Fruit fly (Drosophila melanogaster) whole organism, embryonic: ENCODE measurements around the gene Csk.

Experiments used
- ATbp ChIP-seq: fragments of 200-800 bp; sonication (Bioruptor generic); optimal IDR thresholded peaks from 2 replicates; lab custom pipeline; 2017; ENCODE audit warnings: missing biosample characterization, mild to moderate bottlenecking, missing genetic modification characterization, missing genetic modification reagents
- Ada2b ChIP-seq: fragments of 200-800 bp; sonication (Bioruptor generic); IDR thresholded peaks from 2 replicates; pipeline ENCODE4 v1.3.6; 2022; ENCODE audit warnings: missing biosample characterization, missing genetic modification characterization
- Adf1 ChIP-seq: fragments of 200-800 bp; sonication (Bioruptor generic); IDR thresholded peaks from 2 replicates; pipeline ENCODE4 v1.3.6; 2022; ENCODE audit warnings: missing biosample characterization, missing genetic modification characterization
- Aef1 ChIP-seq: fragments of 200-800 bp; sonication (Bioruptor generic); IDR thresholded peaks from 3 replicates; pipeline ENCODE4 v1.3.6; 2022; ENCODE audit warnings: missing biosample characterization, missing genetic modification characterization
- CG11398 ChIP-seq: fragments of 200-800 bp; sonication (Bioruptor generic); optimal IDR thresholded peaks from 2 replicates; lab custom pipeline; 2016; ENCODE audit warnings: missing biosample characterization, missing genetic modification characterization
- CG11560 ChIP-seq: fragments of 200-800 bp; sonication (Bioruptor generic); IDR thresholded peaks from 3 replicates; pipeline ENCODE4 v1.3.6; 2022; ENCODE audit warnings: missing biosample characterization, missing genetic modification characterization
- CG12769 ChIP-seq: fragments of 200-800 bp; sonication (Bioruptor generic); optimal IDR thresholded peaks from 2 replicates; lab custom pipeline; 2019; ENCODE audit warnings: missing biosample characterization, mild to moderate bottlenecking, missing genetic modification characterization, moderate library complexity
- CG15479 ChIP-seq: fragments of 200-800 bp; sonication (Bioruptor generic); optimal IDR thresholded peaks from 3 replicates; lab custom pipeline; 2019; ENCODE audit warnings: missing biosample characterization, mild to moderate bottlenecking, missing genetic modification characterization, moderate library complexity
- CG1603 ChIP-seq: fragments of 200-800 bp; sonication (Bioruptor generic); optimal IDR thresholded peaks from 2 replicates; lab custom pipeline; 2019; ENCODE audit warnings: missing biosample characterization, mild to moderate bottlenecking, missing genetic modification characterization, moderate library complexity
- CG17359 ChIP-seq: fragments of 200-800 bp; sonication (Bioruptor generic); optimal IDR thresholded peaks from 3 replicates; lab custom pipeline; 2018; ENCODE audit warnings: missing biosample characterization, mild to moderate bottlenecking, missing genetic modification characterization, moderate library complexity
- CG1832 ChIP-seq: fragments of 200-800 bp; sonication (Bioruptor generic); optimal IDR thresholded peaks from 2 replicates; lab custom pipeline; 2017; ENCODE audit warnings: missing biosample characterization, mild to moderate bottlenecking, missing genetic modification characterization, inconsistent platforms
- CG18476 ChIP-seq: fragments of 200-800 bp; sonication (Bioruptor generic); optimal IDR thresholded peaks from 2 replicates; lab custom pipeline; 2016; ENCODE audit warnings: missing biosample characterization, mild to moderate bottlenecking, missing genetic modification characterization
- CG18619 ChIP-seq: fragments of 200-800 bp; sonication (Bioruptor generic); optimal IDR thresholded peaks from 3 replicates; lab custom pipeline; 2017; ENCODE audit warnings: missing biosample characterization, mild to moderate bottlenecking, missing genetic modification characterization
- CG30020 ChIP-seq: fragments of 200-800 bp; optimal IDR thresholded peaks from 2 replicates; lab custom pipeline; 2019; ENCODE audit warnings: missing biosample characterization, mild to moderate bottlenecking, missing genetic modification characterization, moderate library complexity
- CG3163 ChIP-seq: fragments of 200-800 bp; sonication (Bioruptor generic); optimal IDR thresholded peaks from 3 replicates; lab custom pipeline; 2016; ENCODE audit warnings: missing biosample characterization, missing genetic modification characterization
- CG32532 ChIP-seq: fragments of 200-800 bp; sonication (Bioruptor generic); IDR thresholded peaks from 2 replicates; pipeline ENCODE4 v1.3.6; 2022; ENCODE audit warnings: missing biosample characterization, missing genetic modification characterization
- CG42726 ChIP-seq: fragments of 200-800 bp; sonication (Bioruptor generic); IDR thresholded peaks from 2 replicates; pipeline ENCODE4 v1.3.6; 2022; ENCODE audit warnings: missing biosample characterization, missing genetic modification characterization; ENCODE audit not compliant: partially characterized antibody
- CG6272 ChIP-seq: fragments of 200-800 bp; sonication (Bioruptor generic); IDR thresholded peaks from 2 replicates; pipeline ENCODE4 v1.3.6; 2022; ENCODE audit warnings: missing biosample characterization, missing genetic modification characterization
- CG6765 ChIP-seq: fragments of 200-800 bp; sonication (Bioruptor generic); optimal IDR thresholded peaks from 3 replicates; lab custom pipeline; 2017; ENCODE audit warnings: missing biosample characterization, mild to moderate bottlenecking, missing genetic modification characterization
- CG6791 ChIP-seq: fragments of 200-800 bp; sonication (Bioruptor generic); IDR thresholded peaks from 3 replicates; pipeline ENCODE4 v1.3.6; 2022; ENCODE audit warnings: missing biosample characterization, missing genetic modification characterization; ENCODE audit not compliant: partially characterized antibody
- CG7357 ChIP-seq: fragments of 200-800 bp; sonication (Bioruptor generic); IDR thresholded peaks from 3 replicates; pipeline ENCODE4 v1.3.6; 2022; ENCODE audit warnings: missing biosample characterization, missing genetic modification characterization
- CG7839 ChIP-seq: fragments of 200-800 bp; sonication (Bioruptor generic); optimal IDR thresholded peaks from 3 replicates; lab custom pipeline; 2018; ENCODE audit warnings: missing biosample characterization, mild to moderate bottlenecking, missing genetic modification characterization, moderate library complexity
- CG9932 ChIP-seq: fragments of 200-800 bp; sonication (Bioruptor generic); IDR thresholded peaks from 2 replicates; pipeline ENCODE4 v1.3.6; 2022; ENCODE audit warnings: missing biosample characterization, missing genetic modification characterization
- CHES-1-like ChIP-seq: fragments of 200-800 bp; sonication (Bioruptor generic); optimal IDR thresholded peaks from 2 replicates; lab custom pipeline; 2016; ENCODE audit warnings: missing biosample characterization, missing genetic modification characterization
- CkIIα-i1 ChIP-seq: fragments of 200-800 bp; sonication (Bioruptor generic); IDR thresholded peaks from 2 replicates; pipeline ENCODE4 v1.3.6; 2022; ENCODE audit warnings: missing biosample characterization, missing genetic modification characterization
- Ets97D ChIP-seq: fragments of 200-800 bp; sonication (Bioruptor generic); optimal IDR thresholded peaks from 3 replicates; lab custom pipeline; 2016; ENCODE audit warnings: missing biosample characterization, missing genetic modification characterization
- Fer2 ChIP-seq: fragments of 200-800 bp; sonication (Bioruptor generic); optimal IDR thresholded peaks from 2 replicates; lab custom pipeline; 2018; ENCODE audit warnings: missing biosample characterization, mild to moderate bottlenecking, missing genetic modification characterization, moderate library complexity
- HHEX ChIP-seq: fragments of 200-800 bp; sonication (Bioruptor generic); optimal IDR thresholded peaks from 3 replicates; lab custom pipeline; 2017; ENCODE audit warnings: missing biosample characterization, mild to moderate bottlenecking, missing genetic modification characterization, missing genetic modification reagents
- HmgD ChIP-seq: fragments of 200-800 bp; sonication (Bioruptor generic); optimal IDR thresholded peaks from 3 replicates; lab custom pipeline; 2016; ENCODE audit warnings: missing biosample characterization, missing genetic modification characterization
- Hr51 ChIP-seq, 2 experiments: fragments of 200-800 bp; sonication (Bioruptor generic); optimal IDR thresholded peaks; 2 replicates in 1 of 2; 3 replicates in 1 of 2; lab custom pipeline; 2016 to 2018; ENCODE audit warnings: missing biosample characterization in 2 of 2, missing genetic modification characterization in 2 of 2, mild to moderate bottlenecking in 1 of 2, moderate library complexity in 1 of 2
- Ptx1 ChIP-seq: fragments of 200-800 bp; sonication (Bioruptor generic); IDR thresholded peaks from 2 replicates; pipeline ENCODE4 v1.3.6; 2022; ENCODE audit warnings: missing biosample characterization, missing genetic modification characterization
- Sox100B ChIP-seq: fragments of 200-800 bp; sonication (Bioruptor generic); optimal IDR thresholded peaks from 3 replicates; lab custom pipeline; 2018; ENCODE audit warnings: missing biosample characterization, mild to moderate bottlenecking, missing genetic modification characterization
- Sox102F ChIP-seq: fragments of 200-800 bp; sonication (Bioruptor generic); optimal IDR thresholded peaks from 2 replicates; lab custom pipeline; 2018; ENCODE audit warnings: missing biosample characterization, mild to moderate bottlenecking, missing genetic modification characterization, moderate library complexity
- Sry-δ ChIP-seq: fragments of 200-800 bp; sonication (Bioruptor generic); optimal IDR thresholded peaks from 2 replicates; lab custom pipeline; 2016; ENCODE audit warnings: missing biosample characterization, missing genetic modification characterization
- ap ChIP-seq: fragments of 200-800 bp; sonication (Bioruptor generic); IDR thresholded peaks from 2 replicates; pipeline ENCODE4 v1.3.6; 2022; ENCODE audit warnings: missing biosample characterization, missing genetic modification characterization
- az2 ChIP-seq: fragments of 200-800 bp; sonication (Bioruptor generic); optimal IDR thresholded peaks from 3 replicates; lab custom pipeline; 2016; ENCODE audit warnings: missing biosample characterization, missing genetic modification characterization
- bigmax ChIP-seq: fragments of 200-800 bp; sonication (Bioruptor generic); optimal IDR thresholded peaks from 2 replicates; lab custom pipeline; 2018; ENCODE audit warnings: missing biosample characterization, mild to moderate bottlenecking, missing genetic modification characterization
- br ChIP-seq: fragments of >200 bp; optimal IDR thresholded peaks from 2 replicates; lab custom pipeline; 2017
- gce ChIP-seq: fragments of 200-800 bp; sonication (Bioruptor generic); IDR thresholded peaks from 3 replicates; pipeline ENCODE4 v1.3.6; 2022; ENCODE audit warnings: missing biosample characterization, missing genetic modification characterization
- hb ChIP-seq: fragments of 200-800 bp; sonication (Bioruptor generic); IDR thresholded peaks from 3 replicates; pipeline ENCODE4 v1.3.6; 2022; ENCODE audit warnings: missing biosample characterization, missing genetic modification characterization; ENCODE audit not compliant: partially characterized antibody
- ind ChIP-seq: fragments of 200-800 bp; sonication (Bioruptor generic); optimal IDR thresholded peaks from 3 replicates; lab custom pipeline; 2016; ENCODE audit warnings: missing biosample characterization, missing genetic modification characterization
- klu ChIP-seq: fragments of 200-800 bp; sonication (Bioruptor generic); IDR thresholded peaks from 2 replicates; pipeline ENCODE4 v1.3.6; 2022; ENCODE audit warnings: missing biosample characterization, missing genetic modification characterization
- lov ChIP-seq, 2 experiments: fragments of 200-800 bp in 1 of 2; fragments of >200 bp in 1 of 2; sonication (Bioruptor generic) in 1 of 2; IDR thresholded peaks in 1 of 2; optimal IDR thresholded peaks in 1 of 2; 2 replicates in 1 of 2; 3 replicates in 1 of 2; pipeline versions ENCODE4 v1.3.6 to Lab custom; 2017 to 2022; ENCODE audit warnings: missing biosample characterization in 1 of 2, missing genetic modification characterization in 1 of 2
- oc ChIP-seq: fragments of 200-800 bp; sonication (Bioruptor generic); optimal IDR thresholded peaks from 2 replicates; lab custom pipeline; 2018; ENCODE audit warnings: missing biosample characterization, mild to moderate bottlenecking, missing genetic modification characterization, moderate library complexity
- pita ChIP-seq: fragments of 200-800 bp; sonication (Bioruptor generic); optimal IDR thresholded peaks from 2 replicates; lab custom pipeline; 2017; ENCODE audit warnings: missing biosample characterization, mild to moderate bottlenecking, missing genetic modification characterization
- shn ChIP-seq: fragments of 200-800 bp; sonication (Bioruptor generic); optimal IDR thresholded peaks from 3 replicates; lab custom pipeline; 2016; ENCODE audit warnings: missing biosample characterization, missing genetic modification characterization
- sr ChIP-seq: fragments of 200-800 bp; sonication (Bioruptor generic); IDR thresholded peaks from 3 replicates; pipeline ENCODE4 v1.3.6; 2022; ENCODE audit warnings: missing biosample characterization, missing genetic modification characterization
- tap ChIP-seq: fragments of 200-800 bp; optimal IDR thresholded peaks from 3 replicates; lab custom pipeline; 2019; ENCODE audit warnings: missing biosample characterization, mild to moderate bottlenecking, missing genetic modification characterization, moderate library complexity
- tna ChIP-seq: fragments of 200-800 bp; sonication (Bioruptor generic); IDR thresholded peaks from 2 replicates; pipeline ENCODE4 v1.3.6; 2022; ENCODE audit warnings: missing biosample characterization, missing genetic modification characterization; ENCODE audit not compliant: partially characterized antibody
- wdn ChIP-seq: fragments of 200-800 bp; sonication (Bioruptor generic); IDR thresholded peaks from 2 replicates; pipeline ENCODE4 v1.3.6; 2022; ENCODE audit warnings: missing biosample characterization, missing genetic modification characterization
- z ChIP-seq: fragments of 200-800 bp; sonication (Bioruptor generic); IDR thresholded peaks from 3 replicates; pipeline ENCODE4 v1.3.6; 2022; ENCODE audit warnings: missing biosample characterization, missing genetic modification characterization

Csk gene

dm6 chr3R:11625544-11625943 is 25.0 kb downstream of the Csk start, which contains the start of gene Zaf1:
Gene Zaf1 (minus strand): TSS chr3R:11625644.
- TF ChIP-seq br (no peak), CG15479 (no peak), pita (no peak), Ets97D (GFP tag; lab: Kevin White, UChicago) (no peak), CG11560 (no peak), CG3163 (GFP tag; lab: Kevin White, UChicago) (no peak), z (GFP tag; lab: Robert Waterston, UW) (no peak), sr (GFP tag; lab: Robert Waterston, UW) (no peak), CG11398 (GFP tag; lab: Kevin White, UChicago) (no peak), CkIIα-i1 (GFP tag; lab: Robert Waterston, UW) (no peak), CG9932 (no peak), CG18476 (GFP tag; lab: Kevin White, UChicago) (no peak), shn (GFP tag; lab: Kevin White, UChicago) (no peak), oc (tag; lab: Kevin White, UChicago) (no peak), HHEX (GFP tag; lab: Kevin White, UChicago) (no peak), Hr51 (GFP tag; optimal IDR thresholded peaks at IDR 0.05; lab: Kevin White, UChicago) (no peak), Ptx1 (GFP tag; lab: Robert Waterston, UW) (no peak), CG18619 (no peak), CG32532 (no peak)

dm6 chr3R:11623025-11623424 is 27.5 kb downstream of the Csk start, which contains the start of gene CG14711:
Gene CG14711 (plus strand): TSS chr3R:11623339.
- peak; percentile 75 for TF ChIP-seq Aef1 (GFP tag; lab: Robert Waterston, UW)
- TF ChIP-seq Sox102F (GFP tag; lab: Kevin White, UChicago) = no peak
- no peak for TF ChIP-seq bigmax (GFP tag; lab: Kevin White, UChicago)
- TF ChIP-seq CG7839 = no peak
- TF ChIP-seq CG42726 (GFP tag; lab: Robert Waterston, UW) = no peak
- no peak for TF ChIP-seq CG1832 (GFP tag; lab: Kevin White, UChicago)
- TF ChIP-seq CG30020 = peak; percentile 77
- peak; percentile 78 for TF ChIP-seq wdn (GFP tag; lab: Robert Waterston, UW)
- peak; percentile 64 for TF ChIP-seq Adf1 (GFP tag; lab: Robert Waterston, UW)
- TF ChIP-seq Sox100B = no peak
- TF ChIP-seq CHES-1-like = peak; percentile 65
- peak; percentile 86 for TF ChIP-seq CG17359 (tag; lab: Kevin White, UChicago)
- TF ChIP-seq Ada2b (GFP tag; lab: Robert Waterston, UW) = peak; percentile 82
- TF ChIP-seq CG12769 = no peak
- TF ChIP-seq klu (GFP tag; lab: Robert Waterston, UW) = peak; percentile 27; the same call in 1 of the 2 replicates
- peak; percentile 62; the same call in 2 of the 3 replicates for TF ChIP-seq CG7357 (GFP tag; lab: Robert Waterston, UW)
- TF ChIP-seq lov (optimal IDR thresholded peaks at IDR 0.05; lab: Kevin White, UChicago) = no peak
- TF ChIP-seq lov (GFP tag; IDR thresholded peaks at IDR 0.05; lab: Robert Waterston, UW) = peak; percentile 83; the same call in 2 of the 3 replicates
- peak; percentile 53 for TF ChIP-seq Sry-δ
- peak; percentile 63; the same call in 1 of the 2 replicates for TF ChIP-seq tna (GFP tag; lab: Robert Waterston, UW)
- TF ChIP-seq tap (tag; lab: Kevin White, UChicago) = peak; percentile 78
- peak; percentile 77; the same call in 2 of the 3 replicates for TF ChIP-seq hb (GFP tag; lab: Robert Waterston, UW)
- peak; percentile 79 for TF ChIP-seq ap (GFP tag; lab: Robert Waterston, UW)
- peak; percentile 86 for TF ChIP-seq ind (GFP tag; lab: Kevin White, UChicago)
- no peak for TF ChIP-seq HmgD
- TF ChIP-seq CG6765 (GFP tag; lab: Kevin White, UChicago) = peak; percentile 79
- peak; percentile 75 for TF ChIP-seq CG6791 (GFP tag; lab: Robert Waterston, UW)
- TF ChIP-seq CG1603 (tag; lab: Kevin White, UChicago) = peak; percentile 46
- TF ChIP-seq Fer2 (tag; lab: Kevin White, UChicago) = peak; percentile 75
- TF ChIP-seq gce (GFP tag; lab: Robert Waterston, UW) = peak; percentile 74; the same call in 1 of the 3 replicates
- TF ChIP-seq CG6272 (GFP tag; lab: Robert Waterston, UW) = peak; percentile 77
- TF ChIP-seq ATbp = peak; percentile 65
- TF ChIP-seq az2 (GFP tag; lab: Kevin White, UChicago) = peak; percentile 90
